Fruit fly (Drosophila melanogaster) whole organism, pupa: ENCODE measurements around the gene frc.

Experiments
- CG10348 ChIP-seq: fragments of 200-800 bp; sonication (Bioruptor generic); IDR thresholded peaks from 2 replicates; pipeline ENCODE4 v1.3.6; 2022; ENCODE audit warnings: missing biosample characterization, missing genetic modification characterization
- CG12605 ChIP-seq: fragments of 200-800 bp; sonication (Bioruptor generic); IDR thresholded peaks from 2 replicates; pipeline ENCODE4 v1.3.6; 2022; ENCODE audit warnings: missing biosample characterization, missing genetic modification characterization
- CG13204 ChIP-seq: fragments of 200-800 bp; sonication (Bioruptor generic); optimal IDR thresholded peaks from 2 replicates; lab custom pipeline; 2018; ENCODE audit warnings: missing biosample characterization, mild to moderate bottlenecking, missing genetic modification characterization, moderate library complexity
- CG14655 ChIP-seq: fragments of 200-800 bp; sonication (Bioruptor generic); optimal IDR thresholded peaks from 3 replicates; lab custom pipeline; 2017; ENCODE audit warnings: mild to moderate bottlenecking, missing biosample characterization, missing genetic modification reagents, missing genetic modification characterization
- CG15710 ChIP-seq: fragments of 200-800 bp; sonication (Bioruptor generic); optimal IDR thresholded peaks from 2 replicates; lab custom pipeline; 2018; ENCODE audit warnings: missing biosample characterization, mild to moderate bottlenecking, missing genetic modification characterization, moderate library complexity
- CG17806 ChIP-seq: fragments of 200-800 bp; sonication (Bioruptor generic); optimal IDR thresholded peaks from 2 replicates; lab custom pipeline; 2018; ENCODE audit warnings: missing biosample characterization, mild to moderate bottlenecking, missing genetic modification characterization, moderate library complexity
- CG32121 ChIP-seq: fragments of 200-800 bp; sonication (Bioruptor generic); IDR thresholded peaks from 2 replicates; pipeline ENCODE4 v1.3.6; 2022; ENCODE audit warnings: missing biosample characterization, missing genetic modification characterization
- CG34367 ChIP-seq: fragments of 200-800 bp; sonication (Bioruptor generic); optimal IDR thresholded peaks from 2 replicates; lab custom pipeline; 2018; ENCODE audit warnings: missing biosample characterization, mild to moderate bottlenecking, missing genetic modification characterization
- CG4496 ChIP-seq: fragments of 200-800 bp; sonication (Bioruptor generic); IDR thresholded peaks from 3 replicates; pipeline ENCODE4 v1.3.6; 2022; ENCODE audit warnings: missing biosample characterization, missing genetic modification characterization
- CG8159 ChIP-seq: fragments of 200-800 bp; sonication (Bioruptor generic); optimal IDR thresholded peaks from 3 replicates; lab custom pipeline; 2018; ENCODE audit warnings: missing biosample characterization, mild to moderate bottlenecking, missing genetic modification characterization, moderate library complexity
- CG8301 ChIP-seq: fragments of 200-800 bp; sonication (Bioruptor generic); optimal IDR thresholded peaks from 2 replicates; lab custom pipeline; 2018; ENCODE audit warnings: missing biosample characterization, mild to moderate bottlenecking, missing genetic modification characterization
- CG9948 ChIP-seq: fragments of 200-800 bp; sonication (Bioruptor generic); optimal IDR thresholded peaks from 2 replicates; lab custom pipeline; 2018; ENCODE audit warnings: missing biosample characterization, mild to moderate bottlenecking, missing genetic modification characterization, moderate library complexity
- D1 ChIP-seq: fragments of 200-800 bp; sonication (Bioruptor generic); optimal IDR thresholded peaks from 2 replicates; lab custom pipeline; 2018; ENCODE audit warnings: missing biosample characterization, mild to moderate bottlenecking, missing genetic modification characterization, moderate library complexity
- EcR ChIP-seq: fragments of 200-800 bp; sonication (Bioruptor generic); optimal IDR thresholded peaks from 3 replicates; lab custom pipeline; 2019; ENCODE audit warnings: missing biosample characterization, missing genetic modification characterization, mild to moderate bottlenecking, moderate library complexity, missing genetic modification reagents
- Pif1A ChIP-seq: fragments of 200-800 bp; sonication (Bioruptor generic); optimal IDR thresholded peaks from 3 replicates; lab custom pipeline; 2016; ENCODE audit warnings: missing biosample characterization, missing genetic modification characterization
- Pif1B ChIP-seq: fragments of 200-800 bp; sonication (Bioruptor generic); optimal IDR thresholded peaks from 3 replicates; lab custom pipeline; 2016; ENCODE audit warnings: missing biosample characterization, missing genetic modification characterization
- Snoo ChIP-seq: fragments of 200-800 bp; sonication (Bioruptor generic); optimal IDR thresholded peaks from 3 replicates; lab custom pipeline; 2017; ENCODE audit warnings: missing biosample characterization, mild to moderate bottlenecking, missing genetic modification characterization, inconsistent platforms
- fd96Ca ChIP-seq: fragments of 200-800 bp; sonication (Bioruptor generic); IDR thresholded peaks from 3 replicates; pipeline ENCODE4 v1.3.6; 2022; ENCODE audit warnings: missing biosample characterization, missing genetic modification characterization
- gl ChIP-seq: fragments of 200-800 bp; sonication (Bioruptor generic); optimal IDR thresholded peaks from 2 replicates; lab custom pipeline; 2018; ENCODE audit warnings: missing biosample characterization, mild to moderate bottlenecking, missing genetic modification characterization
- rn ChIP-seq: fragments of 200-800 bp; sonication (Bioruptor generic); IDR thresholded peaks from 2 replicates; pipeline ENCODE4 v1.3.6; 2022; ENCODE audit warnings: missing biosample characterization, missing genetic modification characterization

The frc gene

dm6 chr3L:17432947-17433346 is at the start of gene frc:
frc (minus strand) TSS chr3L:17433190.
- TF ChIP-seq D1, result no peak
- TF ChIP-seq EcR (GFP tag; lab: Kevin White, UChicago), result no peak
- no peak for TF ChIP-seq CG8159 (tag; lab: Kevin White, UChicago)
- no peak for TF ChIP-seq gl (tag; lab: Kevin White, UChicago)
- no peak for TF ChIP-seq CG17806
- TF ChIP-seq CG32121, result peak; percentile 43; the same call in 1 of the 2 replicates
- peak; percentile 61; the same call in 2 of the 3 replicates for TF ChIP-seq CG4496 (GFP tag; lab: Robert Waterston, UW)
- no peak for TF ChIP-seq Pif1A (GFP tag; lab: Kevin White, UChicago)
- TF ChIP-seq fd96Ca (GFP tag; lab: Robert Waterston, UW), result no peak
- 0 out of 2 replicates have a peak, but pooled peaks have one; percentile 24 for TF ChIP-seq CG12605 (GFP tag; lab: Robert Waterston, UW)

- no peak for TF ChIP-seq CG13204 (GFP tag; lab: Kevin White, UChicago)
- TF ChIP-seq, all 21 proteins: peak for 0
Measured at dm6 chr3L:17478826-17479225, 45.8 kb upstream of the frc start, which contains the start of the genes CG13733 and qjt. CG13733 (minus strand) TSS chr3L:17478926. qjt (plus strand) TSS chr3L:17479096.

dm6 chr3L:17476496-17476895 is 43.5 kb upstream of the frc start:
- no peak for TF ChIP-seq CG14655 (GFP tag; lab: Kevin White, UChicago)

dm6 chr3L:17475979-17476393 is 43.0 kb upstream of the frc start, which contains the start of gene CG34250:
CG34250 (plus strand) TSS chr3L:17476222.
- no peak for TF ChIP-seq Pif1B (GFP tag; lab: Kevin White, UChicago)
- no peak for TF ChIP-seq CG8159 (tag; lab: Kevin White, UChicago)
- TF ChIP-seq D1, result peak; percentile 82

- TF ChIP-seq CG8301 (no peak), D1 (peak; percentile 35)
Measured at dm6 chr3L:17474711-17475451, 41.9 kb upstream of the frc start, which contains the start of the genes UQCR-Q and CG46525. UQCR-Q (plus strand) TSS chr3L:17474761. CG46525 (plus strand) TSS chr3L:17475220.

dm6 chr3L:17473889-17474288 is 40.9 kb upstream of the frc start:
- TF ChIP-seq CG14655 (GFP tag; lab: Kevin White, UChicago), result no peak
- TF ChIP-seq fd96Ca (GFP tag; lab: Robert Waterston, UW), result no peak
- no peak for TF ChIP-seq CG34367 (tag; lab: Kevin White, UChicago)
- no peak for TF ChIP-seq CG9948 (tag; lab: Kevin White, UChicago)
- no peak for TF ChIP-seq CG17806
- no peak for TF ChIP-seq Pif1B (GFP tag; lab: Kevin White, UChicago)
- TF ChIP-seq CG15710 (tag; lab: Kevin White, UChicago), result no peak
- TF ChIP-seq CG8301, result no peak
- no peak for TF ChIP-seq gl (tag; lab: Kevin White, UChicago)
- no peak for TF ChIP-seq rn (GFP tag; lab: Robert Waterston, UW)
- no peak for TF ChIP-seq CG10348 (GFP tag; lab: Robert Waterston, UW)
- TF ChIP-seq CG12605 (GFP tag; lab: Robert Waterston, UW), result no peak
- TF ChIP-seq Snoo (tag; lab: Kevin White, UChicago), result no peak
- TF ChIP-seq CG32121, result no peak
- TF ChIP-seq D1, result no peak
- TF ChIP-seq CG13204 (GFP tag; lab: Kevin White, UChicago), result no peak
- no peak for TF ChIP-seq EcR (GFP tag; lab: Kevin White, UChicago)
- TF ChIP-seq, all 21 proteins: peak for 0

- TF ChIP-seq CG34367 (tag; lab: Kevin White, UChicago), result no peak
- no peak for TF ChIP-seq CG8301
- TF ChIP-seq D1, result no peak
- TF ChIP-seq CG14655 (GFP tag; lab: Kevin White, UChicago), result no peak
- TF ChIP-seq, all 21 proteins: peak for 0
Measured at dm6 chr3L:17470110-17470509, 37.1 kb upstream of the frc start, which contains the start of gene SecCl. SecCl (plus strand) TSS chr3L:17470127.

- TF ChIP-seq CG17806 (no peak), gl (tag; lab: Kevin White, UChicago) (no peak), rn (GFP tag; lab: Robert Waterston, UW) (no peak), CG32121 (no peak), D1 (peak; percentile 93), CG14655 (GFP tag; lab: Kevin White, UChicago) (no peak), CG9948 (tag; lab: Kevin White, UChicago) (no peak), CG10348 (GFP tag; lab: Robert Waterston, UW) (no peak)
Measured at dm6 chr3L:17465804-17466203, 32.8 kb upstream of the frc start, which contains the start of gene QIL1. QIL1 (plus strand) TSS chr3L:17465945.
